Worm (Caenorhabditis elegans): ENCODE measurements around the gene spp-31.

Gene spp-31

ce11 chrIV:1388079-1388478 lies 18.3 kb upstream of the spp-31 start (continued):
- TF ChIP-seq ceh-40 (GFP tag; IDR thresholded peaks at IDR 0.05) (no peak), hmg-20 (GFP tag; IDR thresholded peaks at IDR 0.05) (no peak), B0035.1 (tag; optimal IDR thresholded peaks at IDR 0.05) (no peak), lin-35 (GFP tag; optimal IDR thresholded peaks at IDR 0.05) (peak in 1 of 3 experiments; percentile 46), dox-1 (GFP tag; IDR thresholded peaks at IDR 0.05) (peak; percentile 66), T26A5.8 (tag; optimal IDR thresholded peaks at IDR 0.05) (no peak), attf-6 (GFP tag; IDR thresholded peaks at IDR 0.05) (no peak), somi-1 (GFP tag; optimal IDR thresholded peaks at IDR 0.05) (peak; percentile 45), zim-3 (tag; optimal IDR thresholded peaks at IDR 0.05) (peak; percentile 67)

ce11 chrIV:1389021-1389420 lies 17.3 kb upstream of the spp-31 start:
- TF ChIP-seq let-607 (tag; optimal IDR thresholded peaks at IDR 0.05) (no peak), attf-3 (GFP tag; conservative IDR thresholded peaks at IDR 0.05) (no peak), gei-17 (GFP tag; optimal IDR thresholded peaks at IDR 0.05) (no peak), fkh-3 (tag; optimal IDR thresholded peaks at IDR 0.05) (no peak), F57C9.4 (tag; optimal IDR thresholded peaks at IDR 0.05) (no peak), egl-44 (GFP tag; IDR thresholded peaks at IDR 0.05) (no peak), sea-2 (GFP tag; IDR thresholded peaks at IDR 0.05) (no peak), hrde-1 (tag; optimal IDR thresholded peaks at IDR 0.05; ENCODE audit: borderline replicate concordance) (no peak), madf-3 (GFP tag; IDR thresholded peaks at IDR 0.05) (no peak), lin-35 (GFP tag; optimal IDR thresholded peaks at IDR 0.05) (no peak), B0336.3 (GFP tag; IDR thresholded peaks at IDR 0.05) (no peak), snpc-3.4 (tag; optimal IDR thresholded peaks at IDR 0.05) (no peak)

DNA sequence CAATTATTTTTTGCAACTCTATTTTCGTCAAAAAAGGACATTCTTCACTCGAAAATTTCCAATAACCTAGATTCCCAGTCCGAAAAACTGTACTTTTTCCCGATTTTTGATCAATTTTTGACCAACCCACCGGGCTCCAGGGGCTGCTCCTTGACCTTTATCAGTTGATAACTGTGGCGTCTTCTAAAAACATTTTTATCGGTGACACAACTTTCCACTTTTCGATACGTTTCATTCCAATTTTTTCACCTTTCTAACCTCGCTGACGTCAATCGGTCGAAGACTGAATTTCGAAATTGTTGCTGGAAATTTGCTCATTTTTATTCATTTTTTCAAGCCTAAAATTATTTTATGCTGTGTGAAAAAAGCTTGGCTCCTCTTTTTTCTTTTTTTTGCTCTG lies 16.8 kb upstream of the spp-31 start:
- TF ChIP-seq nhr-80 (tag; optimal IDR thresholded peaks at IDR 0.05) (peak; percentile 58), ztf-28 (GFP tag; IDR thresholded peaks at IDR 0.05) (0 out of 2 replicates have a peak, but pooled peaks have one; percentile 5), cebp-1 (GFP tag; IDR thresholded peaks at IDR 0.05) (no peak), cebp-1 (tag; optimal IDR thresholded peaks at IDR 0.05) (peak; percentile 38), dpff-1 (tag; optimal IDR thresholded peaks at IDR 0.05) (no peak)

DNA sequence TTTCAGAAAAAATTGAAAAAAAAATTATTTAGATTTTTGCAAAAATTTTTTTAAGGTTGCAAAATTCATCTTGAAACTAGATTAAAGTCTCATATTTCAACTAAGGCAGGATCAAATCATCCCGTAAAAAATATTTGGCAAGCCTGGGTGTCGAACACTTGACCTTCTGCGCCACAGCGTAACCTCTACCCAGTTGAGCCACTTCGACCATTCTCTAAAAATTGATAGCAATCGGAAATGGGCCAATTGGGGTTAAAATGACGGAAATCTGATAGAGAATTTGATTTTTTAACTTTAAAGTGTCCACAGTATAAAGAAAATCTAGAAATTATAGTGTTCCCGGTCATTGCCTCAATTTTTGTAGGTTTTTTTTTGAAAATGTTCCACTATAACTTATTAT lies 16.3 kb upstream of the spp-31 start:
- TF ChIP-seq dpff-1 (tag; optimal IDR thresholded peaks at IDR 0.05), result no peak
- TF ChIP-seq sptf-2 (GFP tag; optimal IDR thresholded peaks at IDR 0.05), result no peak
- TF ChIP-seq mcd-1 (GFP tag; IDR thresholded peaks at IDR 0.05), result no peak
- TF ChIP-seq unc-62 (GFP tag; optimal IDR thresholded peaks at IDR 0.05), result no peak
- no peak for TF ChIP-seq F55B11.4 (tag; optimal IDR thresholded peaks at IDR 0.05; ENCODE audit: borderline replicate concordance, insufficient read depth)
- TF ChIP-seq xnd-1 (tag; optimal IDR thresholded peaks at IDR 0.05), result no peak
- no peak for TF ChIP-seq lin-54 (GFP tag; optimal IDR thresholded peaks at IDR 0.05)
- TF ChIP-seq attf-6 (GFP tag; IDR thresholded peaks at IDR 0.05), result no peak
- peak; percentile 80 for TF ChIP-seq tbp1 (GFP tag; optimal IDR thresholded peaks at IDR 0.05)
- no peak for TF ChIP-seq F23B12.7 (tag; optimal IDR thresholded peaks at IDR 0.05; ENCODE audit: insufficient read depth)
- TF ChIP-seq hsf-1 (GFP tag; IDR thresholded peaks at IDR 0.05), result no peak
- TF ChIP-seq B0261.1 (tag; optimal IDR thresholded peaks at IDR 0.05), result peak; percentile 47
- no peak for TF ChIP-seq lag-1 (GFP tag; IDR thresholded peaks at IDR 0.05)
- no peak for TF ChIP-seq atf-7 (tag; optimal IDR thresholded peaks at IDR 0.05)
- no peak for TF ChIP-seq ztf-26 (tag; optimal IDR thresholded peaks at IDR 0.05)
- no peak for TF ChIP-seq ets-4 (GFP tag; optimal IDR thresholded peaks at IDR 0.05)
- no peak for TF ChIP-seq Y79H2A.3 (GFP tag; conservative IDR thresholded peaks at IDR 0.05)
- TF ChIP-seq lin-26 (GFP tag; IDR thresholded peaks at IDR 0.05), result peak; percentile 38; the same call in 1 of the 2 replicates
- TF ChIP-seq lir-1 (GFP tag; conservative IDR thresholded peaks at IDR 0.05), result no peak
- TF ChIP-seq snpc-1.3 (tag; optimal IDR thresholded peaks at IDR 0.05; ENCODE audit: insufficient read depth), result no peak
- no peak for TF ChIP-seq ztf-18 (tag; optimal IDR thresholded peaks at IDR 0.05)
- no peak for TF ChIP-seq somi-1 (GFP tag; optimal IDR thresholded peaks at IDR 0.05)
- TF ChIP-seq rcor-1 (GFP tag; IDR thresholded peaks at IDR 0.05), result no peak

Data from whole organism, young adult.